Fruit fly (Drosophila melanogaster) whole organism, prepupa: ENCODE measurements around the gene mat.

ENCODE experiments used
- Blimp-1 ChIP-seq: fragments of 200-800 bp; sonication (Bioruptor generic); optimal IDR thresholded peaks from 3 replicates; lab custom pipeline; 2017; ENCODE audit warnings: missing biosample characterization, missing genetic modification characterization, mild to moderate bottlenecking, moderate library complexity, missing genetic modification reagents
- CG10631 ChIP-seq: fragments of 200-800 bp; sonication (Bioruptor generic); optimal IDR thresholded peaks from 2 replicates; lab custom pipeline; 2016; ENCODE audit warnings: missing biosample characterization, missing genetic modification characterization
- CG10669 ChIP-seq: fragments of 200-800 bp; sonication (Bioruptor generic); optimal IDR thresholded peaks from 3 replicates; lab custom pipeline; 2018; ENCODE audit warnings: missing biosample characterization, mild to moderate bottlenecking, missing genetic modification characterization, moderate library complexity
- CG11294 ChIP-seq: fragments of 200-800 bp; sonication (Bioruptor generic); IDR thresholded peaks from 2 replicates; pipeline ENCODE4 v1.3.6; 2022; ENCODE audit warnings: missing biosample characterization, missing genetic modification characterization
- CG11902 ChIP-seq: fragments of 200-800 bp; sonication (Bioruptor generic); optimal IDR thresholded peaks from 3 replicates; lab custom pipeline; 2016; ENCODE audit warnings: missing biosample characterization, missing genetic modification characterization
- CG15336 ChIP-seq: fragments of 200-800 bp; sonication (Bioruptor generic); IDR thresholded peaks from 2 replicates; pipeline ENCODE4 v1.3.6; 2022; ENCODE audit warnings: missing biosample characterization, missing genetic modification characterization
- CG3032 ChIP-seq: fragments of 200-800 bp; optimal IDR thresholded peaks from 2 replicates; lab custom pipeline; 2019; ENCODE audit warnings: missing biosample characterization, mild to moderate bottlenecking, missing genetic modification characterization, moderate library complexity
- CG31627 ChIP-seq: fragments of 200-800 bp; sonication (Bioruptor generic); optimal IDR thresholded peaks from 3 replicates; lab custom pipeline; 2016; ENCODE audit warnings: missing biosample characterization, missing genetic modification characterization
- CG32006 ChIP-seq: fragments of 200-800 bp; sonication (Bioruptor generic); optimal IDR thresholded peaks from 3 replicates; lab custom pipeline; 2017; ENCODE audit warnings: missing biosample characterization, mild to moderate bottlenecking, missing genetic modification characterization
- CG34406 ChIP-seq: fragments of 200-800 bp; sonication (Bioruptor generic); optimal IDR thresholded peaks from 3 replicates; lab custom pipeline; 2016; ENCODE audit warnings: missing biosample characterization, missing genetic modification characterization
- CG4318 ChIP-seq: fragments of 200-800 bp; sonication (Bioruptor generic); optimal IDR thresholded peaks from 3 replicates; lab custom pipeline; 2017; ENCODE audit warnings: missing biosample characterization, mild to moderate bottlenecking, missing genetic modification characterization
- CG6163 ChIP-seq: fragments of 200-800 bp; sonication (Bioruptor generic); IDR thresholded peaks from 3 replicates; pipeline ENCODE4 v1.3.6; 2022; ENCODE audit warnings: missing biosample characterization, missing genetic modification characterization
- CG6276 ChIP-seq: fragments of 200-800 bp; sonication (Bioruptor generic); optimal IDR thresholded peaks from 2 replicates; lab custom pipeline; 2017; ENCODE audit warnings: missing biosample characterization, mild to moderate bottlenecking, missing genetic modification characterization
- CG6792 ChIP-seq: fragments of 200-800 bp; sonication (Bioruptor generic); optimal IDR thresholded peaks from 3 replicates; lab custom pipeline; 2016; ENCODE audit warnings: missing biosample characterization, missing genetic modification characterization
- CG6808 ChIP-seq: fragments of 200-800 bp; sonication (Bioruptor generic); optimal IDR thresholded peaks from 3 replicates; lab custom pipeline; 2017; ENCODE audit warnings: missing biosample characterization, missing genetic modification characterization, mild to moderate bottlenecking, moderate library complexity, missing genetic modification reagents
- CG6854 ChIP-seq: fragments of 200-800 bp; sonication (Bioruptor generic); optimal IDR thresholded peaks from 2 replicates; lab custom pipeline; 2017; ENCODE audit warnings: missing biosample characterization, mild to moderate bottlenecking, missing genetic modification characterization
- CG7368 ChIP-seq: fragments of 200-800 bp; sonication (Bioruptor generic); optimal IDR thresholded peaks from 3 replicates; lab custom pipeline; 2016; ENCODE audit warnings: missing biosample characterization, missing genetic modification characterization
- CG8119 ChIP-seq: fragments of 200-800 bp; sonication (Bioruptor generic); IDR thresholded peaks from 3 replicates; pipeline ENCODE4 v1.3.6; 2022; ENCODE audit warnings: missing biosample characterization, missing genetic modification characterization
- CG8319 ChIP-seq: fragments of 200-800 bp; sonication (Bioruptor generic); optimal IDR thresholded peaks from 3 replicates; lab custom pipeline; 2016; ENCODE audit warnings: missing biosample characterization, missing genetic modification characterization
- CG8632 ChIP-seq: fragments of 200-800 bp; sonication (Bioruptor generic); optimal IDR thresholded peaks from 3 replicates; lab custom pipeline; 2016; ENCODE audit warnings: missing biosample characterization, missing genetic modification characterization
- CG9139 ChIP-seq: fragments of 200-800 bp; sonication (Bioruptor generic); optimal IDR thresholded peaks from 3 replicates; lab custom pipeline; 2017; ENCODE audit warnings: missing biosample characterization, mild to moderate bottlenecking, missing genetic modification characterization
- Eip75B ChIP-seq: fragments of 200-800 bp; sonication (Bioruptor generic); optimal IDR thresholded peaks from 3 replicates; lab custom pipeline; 2016; ENCODE audit warnings: missing biosample characterization, missing genetic modification characterization
- Eip78C ChIP-seq: fragments of 200-800 bp; sonication (Bioruptor generic); peaks from one replicate; lab custom pipeline; 2016; ENCODE audit warnings: missing biosample characterization, missing genetic modification characterization
- Eip93F ChIP-seq: fragments of 200-800 bp; sonication (Bioruptor generic); optimal IDR thresholded peaks from 2 replicates; lab custom pipeline; 2016; ENCODE audit warnings: missing biosample characterization, mild to moderate bottlenecking, missing genetic modification characterization
- Ets21C ChIP-seq: fragments of 200-800 bp; sonication (Bioruptor generic); optimal IDR thresholded peaks from 3 replicates; lab custom pipeline; 2016; ENCODE audit warnings: missing biosample characterization, missing genetic modification characterization
- Gug ChIP-seq: fragments of 200-800 bp; sonication (Bioruptor generic); IDR thresholded peaks from 2 replicates; pipeline ENCODE4 v1.3.6; 2022; ENCODE audit warnings: missing biosample characterization, missing genetic modification characterization
- Hr38 ChIP-seq: sonication (Bioruptor generic); optimal IDR thresholded peaks from 2 replicates; lab custom pipeline; 2016; ENCODE audit warnings: missing biosample characterization, missing genetic modification characterization
- Hr39 ChIP-seq: fragments of 200-800 bp; sonication (Bioruptor generic); optimal IDR thresholded peaks from 2 replicates; lab custom pipeline; 2016; ENCODE audit warnings: missing biosample characterization, missing genetic modification characterization
- Hr4 ChIP-seq: fragments of 200-800 bp; sonication (Bioruptor generic); optimal IDR thresholded peaks from 3 replicates; lab custom pipeline; 2016; ENCODE audit warnings: missing biosample characterization, missing genetic modification characterization
- Lpt ChIP-seq: fragments of 200-800 bp; sonication (Bioruptor generic); optimal IDR thresholded peaks from 3 replicates; lab custom pipeline; 2016; ENCODE audit warnings: missing biosample characterization, missing genetic modification characterization
- Met ChIP-seq: fragments of 200-800 bp; sonication (Bioruptor generic); optimal IDR thresholded peaks from 3 replicates; lab custom pipeline; 2016; ENCODE audit warnings: missing biosample characterization, missing genetic modification characterization
- Smox ChIP-seq: fragments of 200-800 bp; sonication (Bioruptor generic); optimal IDR thresholded peaks from 3 replicates; lab custom pipeline; 2016; ENCODE audit warnings: missing biosample characterization, missing genetic modification characterization
- Sox102F ChIP-seq: fragments of 200-800 bp; sonication (Bioruptor generic); optimal IDR thresholded peaks from 2 replicates; lab custom pipeline; 2016; ENCODE audit warnings: missing biosample characterization, mild to moderate bottlenecking, missing genetic modification characterization
- Sox14 ChIP-seq: fragments of 200-800 bp; sonication (Bioruptor generic); optimal IDR thresholded peaks from 3 replicates; lab custom pipeline; 2016; ENCODE audit warnings: missing biosample characterization, missing genetic modification characterization
- Sox15 ChIP-seq: fragments of 200-800 bp; sonication (Bioruptor generic); optimal IDR thresholded peaks from 3 replicates; lab custom pipeline; 2016; ENCODE audit warnings: missing biosample characterization, missing genetic modification characterization
- acj6 ChIP-seq: fragments of 200-800 bp; sonication (Bioruptor generic); optimal IDR thresholded peaks from 3 replicates; lab custom pipeline; 2016; ENCODE audit warnings: missing biosample characterization, missing genetic modification characterization
- dac ChIP-seq: fragments of 200-800 bp; sonication (Bioruptor generic); optimal IDR thresholded peaks from 2 replicates; lab custom pipeline; 2017; ENCODE audit warnings: missing biosample characterization, mild to moderate bottlenecking, missing genetic modification characterization
- dsx ChIP-seq: fragments of 200-800 bp; optimal IDR thresholded peaks from 3 replicates; lab custom pipeline; 2019; ENCODE audit warnings: missing biosample characterization, mild to moderate bottlenecking, missing genetic modification characterization, moderate library complexity; ENCODE audit not compliant: poor library complexity, severe bottlenecking
- eg ChIP-seq: fragments of 200-800 bp; sonication (Bioruptor generic); IDR thresholded peaks from 3 replicates; pipeline ENCODE4 v1.3.6; 2022; ENCODE audit warnings: missing biosample characterization, missing genetic modification characterization
- esn ChIP-seq: fragments of 200-800 bp; sonication (Bioruptor generic); optimal IDR thresholded peaks from 2 replicates; lab custom pipeline; 2016; ENCODE audit warnings: missing biosample characterization, mild to moderate bottlenecking, missing genetic modification characterization, moderate library complexity
- fd59A ChIP-seq: fragments of 200-800 bp; sonication (Bioruptor generic); optimal IDR thresholded peaks from 2 replicates; lab custom pipeline; 2017; ENCODE audit warnings: missing biosample characterization, mild to moderate bottlenecking, missing genetic modification characterization, missing genetic modification reagents
- fd85E ChIP-seq: fragments of 200-800 bp; sonication (Bioruptor generic); optimal IDR thresholded peaks from 3 replicates; lab custom pipeline; 2016; ENCODE audit warnings: missing biosample characterization, missing genetic modification characterization
- fkh ChIP-seq: fragments of 200-800 bp; sonication (Bioruptor generic); optimal IDR thresholded peaks from 3 replicates; lab custom pipeline; 2017; ENCODE audit warnings: missing biosample characterization, mild to moderate bottlenecking, missing genetic modification characterization, moderate library complexity
- lz ChIP-seq: fragments of 200-800 bp; sonication (Bioruptor generic); optimal IDR thresholded peaks from 3 replicates; lab custom pipeline; 2016; ENCODE audit warnings: missing biosample characterization, missing genetic modification characterization
- net ChIP-seq: fragments of 200-800 bp; sonication (Bioruptor generic); optimal IDR thresholded peaks from 3 replicates; lab custom pipeline; 2016; ENCODE audit warnings: missing biosample characterization, missing genetic modification characterization
- salr ChIP-seq, 2 experiments: fragments of 200-800 bp; sonication (Bioruptor generic); optimal IDR thresholded peaks; 3 replicates each; lab custom pipeline; 2016 to 2018; ENCODE audit warnings: missing biosample characterization in 2 of 2, missing genetic modification characterization in 2 of 2, mild to moderate bottlenecking in 1 of 2
- spab ChIP-seq: fragments of 200-800 bp; sonication (Bioruptor generic); optimal IDR thresholded peaks from 2 replicates; lab custom pipeline; 2017; ENCODE audit warnings: missing biosample characterization, mild to moderate bottlenecking, missing genetic modification characterization, missing genetic modification reagents
- ss ChIP-seq, 2 experiments: fragments of 200-800 bp; sonication (Bioruptor generic); optimal IDR thresholded peaks; 2 replicates in 1 of 2; 3 replicates in 1 of 2; lab custom pipeline; 2017 to 2018; ENCODE audit warnings: mild to moderate bottlenecking in 2 of 2, missing biosample characterization in 2 of 2, missing genetic modification characterization in 2 of 2, moderate library complexity in 1 of 2
- svp ChIP-seq: fragments of 200-800 bp; sonication (Bioruptor generic); peaks from one replicate; lab custom pipeline; 2016; ENCODE audit warnings: missing biosample characterization, missing genetic modification characterization
- topi ChIP-seq: fragments of 200-800 bp; sonication (Bioruptor generic); optimal IDR thresholded peaks from 3 replicates; lab custom pipeline; 2016; ENCODE audit warnings: missing biosample characterization, missing genetic modification characterization
- vri ChIP-seq: fragments of 200-800 bp; sonication (Bioruptor generic); optimal IDR thresholded peaks from 3 replicates; lab custom pipeline; 2016; ENCODE audit warnings: missing biosample characterization, mild to moderate bottlenecking, missing genetic modification characterization

mat gene

dm6 chr3L:872389-872972, 30.2 kb upstream of the mat start:
- no peak; the same call in 2 of the 3 replicates for TF ChIP-seq CG8119 (GFP tag; lab: Robert Waterston, UW)
- TF ChIP-seq CG8632 (GFP tag; lab: Kevin White, UChicago), result no peak
- no peak for TF ChIP-seq CG6808 (GFP tag; lab: Kevin White, UChicago)
- peak; percentile 41 for TF ChIP-seq CG7368
- TF ChIP-seq salr (GFP tag; optimal IDR thresholded peaks at IDR 0.05; lab: Kevin White, UChicago), result peak in 1 of 2 experiments; percentile 22
- TF ChIP-seq CG11294 (GFP tag; lab: Robert Waterston, UW), result no peak
- peak; percentile 73 for TF ChIP-seq Sox14
- peak; percentile 30 for TF ChIP-seq net (GFP tag; lab: Kevin White, UChicago)
- peak; percentile 59; the same call in 2 of the 3 replicates for TF ChIP-seq eg
- TF ChIP-seq Ets21C (GFP tag; lab: Kevin White, UChicago), result peak; percentile 42
- TF ChIP-seq fd59A, result no peak
- peak; percentile 62 for TF ChIP-seq CG10631
- no peak for TF ChIP-seq CG6854
- peak in 1 of 2 experiments; percentile 37 for TF ChIP-seq ss (GFP tag; optimal IDR thresholded peaks at IDR 0.05; lab: Kevin White, UChicago)
- no peak for TF ChIP-seq fd85E (GFP tag; lab: Kevin White, UChicago)
- TF ChIP-seq Hr4, result peak; percentile 45
- peak; percentile 90 for TF ChIP-seq svp (GFP tag; lab: Kevin White, UChicago)
- TF ChIP-seq Blimp-1, result no peak
- TF ChIP-seq Hr39, result peak; percentile 68
- peak; percentile 62 for TF ChIP-seq lz
- TF ChIP-seq CG32006 (GFP tag; lab: Kevin White, UChicago), result peak; percentile 59
- peak; percentile 5 for TF ChIP-seq CG3032 (tag; lab: Kevin White, UChicago)
- TF ChIP-seq Gug (GFP tag; lab: Robert Waterston, UW), result peak; percentile 32; the same call in 1 of the 2 replicates
- no peak for TF ChIP-seq Eip93F
- TF ChIP-seq Eip75B (GFP tag; lab: Kevin White, UChicago), result peak; percentile 40
- TF ChIP-seq Eip78C (GFP tag; lab: Kevin White, UChicago), result peak; percentile 79
- TF ChIP-seq CG31627 (GFP tag; lab: Kevin White, UChicago), result peak; percentile 61
- TF ChIP-seq dsx, result no peak
- no peak for TF ChIP-seq CG15336
- TF ChIP-seq spab (GFP tag; lab: Kevin White, UChicago), result no peak
- no peak for TF ChIP-seq Lpt (GFP tag; lab: Kevin White, UChicago)
- TF ChIP-seq CG8319 (GFP tag; lab: Kevin White, UChicago), result peak; percentile 34
- peak; percentile 76 for TF ChIP-seq esn (GFP tag; lab: Kevin White, UChicago)
- TF ChIP-seq CG34406, result peak; percentile 56
- TF ChIP-seq vri, result peak; percentile 22
- no peak for TF ChIP-seq CG11902
- TF ChIP-seq Sox15 (GFP tag; lab: Kevin White, UChicago), result peak; percentile 40
- TF ChIP-seq CG10669 (GFP tag; lab: Kevin White, UChicago), result peak; percentile 21
- peak; percentile 50 for TF ChIP-seq Met (GFP tag; lab: Kevin White, UChicago)
- no peak for TF ChIP-seq Hr38 (GFP tag; lab: Kevin White, UChicago)
- peak; percentile 40 for TF ChIP-seq Smox (GFP tag; lab: Kevin White, UChicago)
- TF ChIP-seq topi (GFP tag; lab: Kevin White, UChicago), result peak; percentile 40
- TF ChIP-seq dac (GFP tag; lab: Kevin White, UChicago), result peak; percentile 12
- TF ChIP-seq CG6276 (GFP tag; lab: Kevin White, UChicago), result no peak
- TF ChIP-seq fkh (GFP tag; lab: Kevin White, UChicago), result peak; percentile 60
- peak; percentile 19 for TF ChIP-seq CG6792 (GFP tag; lab: Kevin White, UChicago)
- TF ChIP-seq acj6 (GFP tag; lab: Kevin White, UChicago), result peak; percentile 51
- no peak for TF ChIP-seq CG9139
- TF ChIP-seq CG4318, result no peak
- peak; percentile 45; the same call in 1 of the 3 replicates for TF ChIP-seq CG6163
- TF ChIP-seq Sox102F (GFP tag; lab: Kevin White, UChicago), result peak; percentile 26
